Worm (Caenorhabditis elegans) whole organism, L2 larva: ENCODE measurements around the gene tra-4.
A peak's percentile ranks its signal among the peaks of the same experiment; 100 is the strongest.

Experiments used
- C34F6.9 ChIP-seq: fragments of 150-350 bp; optimal IDR thresholded peaks from 2 replicates; lab custom pipeline; 2014; ENCODE audit warnings: missing biosample characterization, missing genetic modification characterization
- F13H6.1 ChIP-seq: sonication (generic microtip); optimal IDR thresholded peaks from 2 replicates; lab custom pipeline; 2016; ENCODE audit warnings: missing genetic modification characterization, missing compliant biosample characterization
- ZK546.5 ChIP-seq: sonication (generic microtip); optimal IDR thresholded peaks from 2 replicates; lab custom pipeline; 2017; ENCODE audit warnings: missing biosample characterization, missing genetic modification characterization
- alr-1 ChIP-seq: fragments of 150-350 bp; optimal IDR thresholded peaks from 2 replicates; lab custom pipeline; 2014; ENCODE audit warnings: missing biosample characterization, missing genetic modification characterization
- aly-2 ChIP-seq: fragments of 150-350 bp; optimal IDR thresholded peaks from 2 replicates; lab custom pipeline; 2014; ENCODE audit warnings: missing biosample characterization, missing genetic modification characterization
- ama-1 ChIP-seq: fragments of 150-350 bp; optimal IDR thresholded peaks from 2 replicates; lab custom pipeline; 2018; ENCODE audit warnings: inconsistent platforms
- blmp-1 ChIP-seq: sonication (generic microtip); optimal IDR thresholded peaks from 2 replicates; lab custom pipeline; 2017; ENCODE audit warnings: missing genetic modification characterization, mild to moderate bottlenecking, missing compliant biosample characterization, antibody characterized with exemption, moderate library complexity; ENCODE audit not compliant: insufficient read depth
- ceh-16 ChIP-seq: fragments of 150-350 bp; optimal IDR thresholded peaks from 2 replicates; lab custom pipeline; 2014; ENCODE audit warnings: missing biosample characterization, missing genetic modification characterization
- ceh-82 ChIP-seq: fragments of 150-350 bp; optimal IDR thresholded peaks from 2 replicates; lab custom pipeline; 2014; ENCODE audit warnings: missing biosample characterization, missing genetic modification characterization
- crh-2 ChIP-seq: sonication (generic microtip); optimal IDR thresholded peaks from 2 replicates; lab custom pipeline; 2017; ENCODE audit warnings: missing biosample characterization, missing genetic modification characterization
- dmd-4 ChIP-seq: sonication (generic microtip); optimal IDR thresholded peaks from 2 replicates; lab custom pipeline; 2017; ENCODE audit warnings: missing biosample characterization, missing genetic modification characterization
- elt-1 ChIP-seq: fragments of 150-350 bp; optimal IDR thresholded peaks from 2 replicates; lab custom pipeline; 2014; ENCODE audit warnings: missing biosample characterization, missing genetic modification characterization
- elt-3 ChIP-seq: sonication (generic microtip); optimal IDR thresholded peaks from 2 replicates; lab custom pipeline; 2017; ENCODE audit warnings: missing biosample characterization, missing genetic modification characterization
- fos-1 ChIP-seq: fragments of 150-350 bp; optimal IDR thresholded peaks from 2 replicates; lab custom pipeline; 2014; ENCODE audit warnings: missing biosample characterization, missing genetic modification characterization
- gmeb-1 ChIP-seq: fragments of 150-350 bp; optimal IDR thresholded peaks from 2 replicates; lab custom pipeline; 2014; ENCODE audit warnings: missing biosample characterization, missing genetic modification characterization
- lin-11 ChIP-seq: fragments of 150-350 bp; sonication (generic microtip); optimal IDR thresholded peaks from 2 replicates; lab custom pipeline; 2014; ENCODE audit warnings: missing biosample characterization, missing genetic modification characterization, inconsistent platforms, mixed read lengths
- lin-13 ChIP-seq: fragments of 150-350 bp; optimal IDR thresholded peaks from 2 replicates; lab custom pipeline; 2014; ENCODE audit warnings: missing biosample characterization, missing genetic modification reagents, missing genetic modification characterization
- lin-39 ChIP-seq: fragments of 150-350 bp; optimal IDR thresholded peaks from 2 replicates; lab custom pipeline; 2014; ENCODE audit warnings: missing biosample characterization, missing genetic modification reagents, missing genetic modification characterization
- lsy-2 ChIP-seq, 2 experiments: fragments of 150-350 bp in 1 of 2; sonication (generic microtip) in 1 of 2; optimal IDR thresholded peaks; 2 replicates each; lab custom pipeline; 2014 to 2017; ENCODE audit warnings: missing biosample characterization in 2 of 2, missing genetic modification characterization in 2 of 2
- mab-5 ChIP-seq: fragments of 150-350 bp; optimal IDR thresholded peaks from 2 replicates; lab custom pipeline; 2014; ENCODE audit warnings: missing biosample characterization, missing genetic modification characterization
- mbf-1 ChIP-seq: sonication (generic microtip); optimal IDR thresholded peaks from 2 replicates; lab custom pipeline; 2017; ENCODE audit warnings: missing biosample characterization, missing genetic modification characterization
- mdl-1 ChIP-seq, 2 experiments: fragments of 150-350 bp in 1 of 2; sonication (generic microtip) in 1 of 2; optimal IDR thresholded peaks; 2 replicates each; lab custom pipeline; 2017; ENCODE audit warnings: missing biosample characterization in 2 of 2, missing genetic modification characterization in 2 of 2
- nhr-10 ChIP-seq: sonication (generic microtip); optimal IDR thresholded peaks from 2 replicates; lab custom pipeline; 2017; ENCODE audit warnings: missing biosample characterization, missing genetic modification characterization
- nhr-11 ChIP-seq: fragments of 150-350 bp; optimal IDR thresholded peaks from 2 replicates; lab custom pipeline; 2014; ENCODE audit warnings: missing biosample characterization, missing genetic modification characterization
- nhr-21 ChIP-seq: fragments of 150-350 bp; optimal IDR thresholded peaks from 2 replicates; lab custom pipeline; 2014; ENCODE audit warnings: missing biosample characterization, missing genetic modification characterization
- nhr-23 ChIP-seq: fragments of 150-350 bp; optimal IDR thresholded peaks from 2 replicates; lab custom pipeline; 2014; ENCODE audit warnings: missing biosample characterization, missing genetic modification reagents, missing genetic modification characterization
- nhr-237 ChIP-seq: fragments of 150-350 bp; optimal IDR thresholded peaks from 2 replicates; lab custom pipeline; 2014; ENCODE audit warnings: missing biosample characterization, missing genetic modification characterization
- nhr-25 ChIP-seq: fragments of 150-350 bp; sonication (generic microtip); optimal IDR thresholded peaks from 3 replicates; lab custom pipeline; 2014; ENCODE audit warnings: missing biosample characterization, missing genetic modification characterization
- nhr-6 ChIP-seq: fragments of 150-350 bp; optimal IDR thresholded peaks from 2 replicates; lab custom pipeline; 2014; ENCODE audit warnings: missing biosample characterization, missing genetic modification characterization
- nhr-77 ChIP-seq: fragments of 150-350 bp; optimal IDR thresholded peaks from 2 replicates; lab custom pipeline; 2014; ENCODE audit warnings: missing biosample characterization, missing genetic modification characterization
- peb-1 ChIP-seq: fragments of 150-350 bp; optimal IDR thresholded peaks from 2 replicates; lab custom pipeline; 2014; ENCODE audit warnings: missing biosample characterization, missing genetic modification characterization
- sem-4 ChIP-seq: fragments of 150-350 bp; optimal IDR thresholded peaks from 2 replicates; lab custom pipeline; 2014; ENCODE audit warnings: missing biosample characterization, missing genetic modification reagents, missing genetic modification characterization
- skn-1 ChIP-seq: sonication (generic microtip); optimal IDR thresholded peaks from 2 replicates; lab custom pipeline; 2017; ENCODE audit warnings: missing biosample characterization, missing genetic modification characterization
- sma-3 ChIP-seq: sonication (generic microtip); optimal IDR thresholded peaks from 2 replicates; lab custom pipeline; 2016; ENCODE audit warnings: missing genetic modification reagents, missing genetic modification characterization, missing compliant biosample characterization
- sma-9 ChIP-seq, 2 experiments: fragments of 150-350 bp in 1 of 2; sonication (generic microtip) in 1 of 2; optimal IDR thresholded peaks; 2 replicates each; lab custom pipeline; 2014 to 2016; ENCODE audit warnings: missing genetic modification characterization in 2 of 2, mild to moderate bottlenecking in 1 of 2, missing biosample characterization in 1 of 2, missing compliant biosample characterization in 1 of 2, missing genetic modification reagents in 1 of 2, moderate library complexity in 1 of 2
- unc-55 ChIP-seq: fragments of 150-350 bp; sonication (generic microtip); optimal IDR thresholded peaks from 3 replicates; lab custom pipeline; 2014; ENCODE audit warnings: missing biosample characterization, missing genetic modification reagents, missing genetic modification characterization
- unc-62 ChIP-seq: fragments of 150-350 bp; optimal IDR thresholded peaks from 2 replicates; lab custom pipeline; 2014; ENCODE audit warnings: missing biosample characterization, missing genetic modification reagents, missing genetic modification characterization
- zag-1 ChIP-seq: fragments of 150-350 bp; optimal IDR thresholded peaks from 2 replicates; lab custom pipeline; 2014; ENCODE audit warnings: missing biosample characterization, missing genetic modification characterization
- ztf-1 ChIP-seq: fragments of 200-800 bp; sonication (Bioruptor generic); conservative IDR thresholded peaks from 2 replicates; pipeline ENCODE4 v1.3.6; 2022; ENCODE audit warnings: missing genetic modification characterization, missing compliant biosample characterization
- ztf-11 ChIP-seq: sonication (generic microtip); optimal IDR thresholded peaks from 2 replicates; lab custom pipeline; 2017; ENCODE audit warnings: missing biosample characterization, missing genetic modification characterization
- ztf-4 ChIP-seq: fragments of 150-350 bp; optimal IDR thresholded peaks from 2 replicates; lab custom pipeline; 2014; ENCODE audit warnings: missing biosample characterization, missing genetic modification characterization

The tra-4 gene

DNA sequence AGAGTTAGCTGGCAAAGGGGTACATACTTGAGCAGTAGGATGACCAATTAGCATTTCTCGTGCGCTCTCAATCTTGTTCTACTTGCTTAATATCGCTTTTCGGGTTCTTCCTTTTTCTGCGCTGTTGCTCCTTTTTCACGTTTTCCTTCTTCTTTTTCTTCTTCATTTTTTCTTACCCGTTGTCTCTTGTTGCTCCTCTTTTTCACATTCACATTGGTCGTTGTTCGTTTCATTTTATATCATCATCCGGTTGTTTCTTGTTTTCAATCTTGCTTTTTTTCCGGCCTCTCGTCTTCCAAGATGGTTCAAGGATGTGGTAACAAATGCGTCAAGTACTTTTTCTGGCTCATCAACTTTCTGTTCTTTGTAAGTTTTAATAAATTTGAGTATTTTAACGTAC, 37.3 kb downstream of the tra-4 start, which contains the start of gene tsp-6:
TSS of gene tsp-6 (plus strand) at position 301 of the 400 bp plus-strand sequence.
- TF ChIP-seq nhr-77 (tag; lab: Kevin White, UChicago) (no peak), C34F6.9 (tag; lab: Kevin White, UChicago) (no peak), mbf-1 (no peak), alr-1 (tag; lab: Kevin White, UChicago) (no peak), mdl-1 (tag; optimal IDR thresholded peaks at IDR 0.05; lab: Kevin White, UChicago) (no peak), unc-55 (GFP tag; lab: Kevin White, UChicago) (no peak), F13H6.1 (tag; lab: Kevin White, UChicago) (no peak), aly-2 (tag; lab: Kevin White, UChicago) (no peak), nhr-21 (no peak), sma-9 (GFP tag; optimal IDR thresholded peaks at IDR 0.05; lab: Kevin White, UChicago) (no peak), sma-9 (tag; optimal IDR thresholded peaks at IDR 0.05; lab: Kevin White, UChicago) (no peak), peb-1 (tag; lab: Kevin White, UChicago) (no peak), ZK546.5 (no peak), unc-62 (no peak), nhr-23 (tag; lab: Kevin White, UChicago) (no peak), mab-5 (tag; lab: Kevin White, UChicago) (no peak)

DNA sequence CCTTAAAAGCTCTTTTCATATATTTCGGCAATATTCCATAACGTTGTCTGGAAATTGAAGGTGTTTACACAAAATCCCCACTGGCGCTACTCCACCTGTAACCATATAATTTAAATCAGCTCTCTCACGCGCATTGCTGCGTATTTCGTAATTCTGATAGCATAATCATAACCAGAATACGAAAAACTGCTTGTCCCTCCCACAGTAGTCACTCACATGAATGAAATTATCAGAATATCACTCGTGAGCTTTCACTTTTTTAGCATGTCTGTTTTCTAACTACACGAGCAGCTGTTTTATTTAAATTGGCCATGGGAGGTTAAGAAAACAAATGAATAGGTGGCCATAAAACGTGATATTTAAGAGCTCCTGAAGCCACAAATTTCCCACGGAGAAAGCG, 37.7 kb downstream of the tra-4 start:
- TF ChIP-seq nhr-11 (tag; lab: Kevin White, UChicago): no peak
- TF ChIP-seq C34F6.9 (tag; lab: Kevin White, UChicago): peak; percentile 27
- TF ChIP-seq lin-13: no peak
- no peak for TF ChIP-seq F13H6.1 (tag; lab: Kevin White, UChicago)
- no peak for TF ChIP-seq nhr-10 (tag; lab: Kevin White, UChicago)
- no peak for TF ChIP-seq blmp-1 (tag; lab: Kevin White, UChicago)
- TF ChIP-seq alr-1 (tag; lab: Kevin White, UChicago): no peak
- no peak for TF ChIP-seq gmeb-1 (tag; lab: Kevin White, UChicago)
- peak; percentile 20 for TF ChIP-seq lin-11 (tag; lab: Kevin White, UChicago)
- peak in 1 of 2 experiments; percentile 26 for TF ChIP-seq lsy-2 (tag; optimal IDR thresholded peaks at IDR 0.05; lab: Kevin White, UChicago)
- TF ChIP-seq ceh-16: no peak
- peak; percentile 10 for TF ChIP-seq nhr-6 (tag; lab: Kevin White, UChicago)
- TF ChIP-seq nhr-237 (tag; lab: Kevin White, UChicago): no peak

DNA sequence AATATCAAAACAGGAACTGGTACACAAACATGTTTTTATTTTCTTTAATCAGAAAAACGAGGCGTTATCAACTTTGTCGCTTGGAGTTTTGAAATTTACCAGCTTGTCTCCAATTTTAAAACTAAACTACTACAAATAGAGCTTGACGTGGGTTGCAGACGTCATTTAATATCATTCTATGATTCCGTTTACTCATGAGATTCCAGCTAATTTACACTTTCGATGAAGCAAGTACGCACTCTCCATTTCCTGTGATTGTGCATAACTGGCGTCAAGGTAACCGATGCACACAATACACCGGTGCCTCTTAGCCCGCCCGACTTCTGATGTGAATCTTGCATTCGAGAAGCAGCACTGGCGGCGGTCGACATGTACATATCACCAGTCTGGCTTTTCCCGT, 38.5 kb downstream of the tra-4 start:
- TF ChIP-seq nhr-25 (tag; lab: Kevin White, UChicago): no peak
- peak; percentile 5 for TF ChIP-seq nhr-21
- TF ChIP-seq sem-4 (tag; lab: Kevin White, UChicago): no peak
- TF ChIP-seq ceh-82 (tag; lab: Kevin White, UChicago): no peak

DNA sequence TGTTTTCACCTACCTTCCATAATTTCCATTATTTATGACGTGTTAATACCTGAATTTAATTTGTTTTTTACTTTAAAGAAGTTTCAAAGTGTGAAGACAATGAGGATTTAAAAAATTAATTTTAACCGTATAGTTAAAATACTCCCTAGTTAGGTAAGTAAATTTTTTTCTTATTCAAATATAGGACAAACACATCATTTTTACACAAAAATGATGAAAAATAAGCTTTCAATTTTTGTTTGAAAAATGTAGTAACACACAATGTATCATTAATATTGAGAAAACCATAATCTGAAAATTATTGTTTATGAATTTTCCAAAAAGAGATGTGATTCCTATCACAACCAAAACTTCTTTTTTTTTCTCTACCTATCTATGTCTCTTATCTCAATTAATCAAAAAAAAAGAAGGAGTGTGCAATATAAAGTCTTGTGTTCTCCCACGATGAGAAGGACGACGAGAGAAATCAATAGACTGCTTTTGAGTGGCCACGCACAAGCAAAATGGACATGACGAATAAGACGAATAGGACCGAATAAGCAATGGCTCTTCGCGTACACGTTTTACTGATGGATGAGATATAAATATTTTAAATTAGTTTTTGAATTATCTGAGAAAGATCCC, 43.2 kb downstream of the tra-4 start, which contains the start of gene C14A11.6:
TSS of gene C14A11.6 (minus strand) at position 51 of the 624 bp plus-strand sequence.
- peak; percentile 39 for TF ChIP-seq C34F6.9 (tag; lab: Kevin White, UChicago)
- TF ChIP-seq nhr-23 (tag; lab: Kevin White, UChicago): no peak
- TF ChIP-seq crh-2: peak; percentile 18
- TF ChIP-seq lin-39 (tag; lab: Kevin White, UChicago): no peak
- TF ChIP-seq lsy-2 (tag; optimal IDR thresholded peaks at IDR 0.05; lab: Kevin White, UChicago): peak in 1 of 2 experiments; percentile 13
- TF ChIP-seq unc-55 (GFP tag; lab: Kevin White, UChicago): peak; percentile 81

DNA sequence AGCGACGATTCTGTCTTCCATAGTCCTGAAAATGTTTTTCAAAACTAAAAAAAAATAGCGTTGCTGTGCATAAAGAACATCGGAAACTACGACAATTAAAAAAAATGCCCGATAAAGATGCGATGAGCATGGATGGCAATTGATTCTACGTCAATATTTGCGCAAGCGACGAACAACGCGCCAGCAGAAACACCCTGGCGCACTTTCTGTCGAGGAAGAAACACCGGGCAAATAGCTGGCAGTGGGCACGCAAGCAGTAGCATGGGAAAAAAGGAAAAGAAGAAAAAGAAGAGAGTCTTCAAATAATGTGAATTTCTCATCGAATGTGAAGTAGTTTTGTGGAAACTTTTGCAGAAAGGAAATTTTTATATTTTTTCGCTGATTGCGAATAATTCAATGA, 47.8 kb downstream of the tra-4 start, which contains the start of gene C14A11.9:
TSS of gene C14A11.9 (minus strand) at position 27 of the 400 bp plus-strand sequence.
- TF ChIP-seq ama-1 (lab: Kevin White, UChicago) (no peak), F13H6.1 (tag; lab: Kevin White, UChicago) (peak; percentile 88), mdl-1 (tag; optimal IDR thresholded peaks at IDR 0.05; lab: Kevin White, UChicago) (peak in 1 of 2 experiments; percentile 73), sma-3 (GFP tag; lab: Kevin White, UChicago) (peak; percentile 77), ceh-16 (peak; percentile 39), dmd-4 (tag; lab: Kevin White, UChicago) (no peak), nhr-6 (tag; lab: Kevin White, UChicago) (peak; percentile 61), ztf-1 (no peak), nhr-11 (tag; lab: Kevin White, UChicago) (no peak), alr-1 (tag; lab: Kevin White, UChicago) (no peak), mab-5 (tag; lab: Kevin White, UChicago) (peak; percentile 90), ZK546.5 (no peak), ztf-11 (tag; lab: Kevin White, UChicago) (no peak), ceh-82 (tag; lab: Kevin White, UChicago) (peak; percentile 72), unc-55 (GFP tag; lab: Kevin White, UChicago) (peak; percentile 95), fos-1 (peak; percentile 86), ztf-4 (tag; lab: Kevin White, UChicago) (peak; percentile 70), nhr-237 (tag; lab: Kevin White, UChicago) (no peak), nhr-77 (tag; lab: Kevin White, UChicago) (no peak), lin-11 (tag; lab: Kevin White, UChicago) (peak; percentile 89), elt-1 (tag; lab: Kevin White, UChicago) (no peak), zag-1 (tag; lab: Kevin White, UChicago) (peak; percentile 71), sma-9 (GFP tag; optimal IDR thresholded peaks at IDR 0.05; lab: Kevin White, UChicago) (peak; percentile 93), sma-9 (tag; optimal IDR thresholded peaks at IDR 0.05; lab: Kevin White, UChicago) (no peak), skn-1 (tag; lab: Kevin White, UChicago) (no peak), elt-3 (tag; lab: Kevin White, UChicago) (no peak), lsy-2 (tag; optimal IDR thresholded peaks at IDR 0.05; lab: Kevin White, UChicago) (peak; percentile 87 to 92)
